Fruit fly (Drosophila melanogaster) Kc167 (cell line): ENCODE measurements around the gene PGAP1.

Experiments used
- Sin3A ChIP-seq: fragments of >200 bp; optimal IDR thresholded peaks from 2 replicates; lab custom pipeline; 2018; ENCODE audit warnings: missing external identifiers
- h ChIP-seq: fragments of >200 bp; optimal IDR thresholded peaks from 3 replicates; lab custom pipeline; 2018; ENCODE audit warnings: missing external identifiers

- TF ChIP-seq h, result no peak
- no peak for TF ChIP-seq Sin3A
Measured at dm6 chrX:5646228-5646627, 43.0 kb downstream of the PGAP1 start.
